Worm (Caenorhabditis elegans) whole organism, L2 larva: ENCODE measurements around the gene F56D3.1.

Experiments
- aly-2 ChIP-seq: fragments of 150-350 bp; optimal IDR thresholded peaks from 2 replicates; lab custom pipeline; 2014; ENCODE audit warnings: missing biosample characterization, missing genetic modification characterization
- egl-27 ChIP-seq: sonication (generic microtip); optimal IDR thresholded peaks from 3 replicates; lab custom pipeline; 2017; ENCODE audit warnings: missing biosample characterization, missing genetic modification reagents, missing genetic modification characterization
- lin-11 ChIP-seq: fragments of 150-350 bp; sonication (generic microtip); optimal IDR thresholded peaks from 2 replicates; lab custom pipeline; 2014; ENCODE audit warnings: missing biosample characterization, missing genetic modification characterization, inconsistent platforms, mixed read lengths
- nhr-12 ChIP-seq: fragments of 150-350 bp; optimal IDR thresholded peaks from 2 replicates; lab custom pipeline; 2014; ENCODE audit warnings: missing biosample characterization, missing genetic modification characterization
- unc-55 ChIP-seq: fragments of 150-350 bp; sonication (generic microtip); optimal IDR thresholded peaks from 3 replicates; lab custom pipeline; 2014; ENCODE audit warnings: missing biosample characterization, missing genetic modification reagents, missing genetic modification characterization

- no peak for TF ChIP-seq egl-27 (tag; lab: Kevin White, UChicago)
- TF ChIP-seq unc-55 (GFP tag; lab: Kevin White, UChicago) = no peak
- no peak for TF ChIP-seq nhr-12 (tag; lab: Kevin White, UChicago)
- no peak for TF ChIP-seq aly-2 (tag; lab: Kevin White, UChicago)
- no peak for TF ChIP-seq lin-11 (tag; lab: Kevin White, UChicago)
Measured at ce11 chrII:4178838-4179237, 32.7 kb downstream of the F56D3.1 start, which contains the start of gene R03H10.7.
